Fruit fly (Drosophila melanogaster) Kc167 (cell line): Measurements from ENCODE around the gene Rpp14a.

ENCODE experiments used
- h ChIP-seq: fragments of >200 bp; optimal IDR thresholded peaks from 3 replicates; lab custom pipeline; 2018; ENCODE audit warnings: missing external identifiers
- insv ChIP-seq: fragments of >200 bp; optimal IDR thresholded peaks from 3 replicates; lab custom pipeline; 2018; ENCODE audit warnings: missing external identifiers

DNA sequence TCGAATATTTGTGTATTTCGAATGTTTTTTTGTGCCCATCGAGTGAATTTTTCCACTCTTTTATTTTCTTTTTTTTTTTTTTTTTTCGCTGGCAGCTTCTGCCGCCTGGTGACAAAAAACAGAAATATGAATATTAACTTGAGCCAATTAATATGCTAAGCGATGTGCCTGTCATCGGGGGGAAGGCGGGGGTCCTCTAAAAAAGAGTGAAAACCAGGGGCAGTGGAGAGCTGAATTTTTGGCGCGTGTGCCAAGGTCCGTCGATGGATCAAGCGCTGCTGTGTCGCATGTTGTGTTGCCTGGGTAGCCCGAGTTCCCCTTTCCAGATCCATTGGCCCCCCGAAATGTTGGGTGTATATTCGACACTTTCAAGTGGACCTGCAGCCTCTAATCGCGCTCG is 49.1 kb downstream of the Rpp14a start:
- TF ChIP-seq h (lab: Kevin White, UChicago) (no peak), insv (lab: Kevin White, UChicago) (no peak)
